Worm (Caenorhabditis elegans) whole organism, late embryonic: ENCODE data around the gene srw-117.

Experiments
- odd-2 ChIP-seq: sonication (generic microtip); optimal IDR thresholded peaks from 2 replicates; lab custom pipeline; 2017; ENCODE audit warnings: antibody characterized with exemption, mild to moderate bottlenecking, missing genetic modification characterization, missing compliant biosample characterization
- pha-4 ChIP-seq: fragments of 150-350 bp; optimal IDR thresholded peaks from 2 replicates; lab custom pipeline; 2018; ENCODE audit warnings: missing biosample characterization, missing genetic modification reagents, missing genetic modification characterization
- pqm-1 ChIP-seq: sonication (generic microtip); optimal IDR thresholded peaks from 2 replicates; lab custom pipeline; 2016; ENCODE audit warnings: missing genetic modification characterization, missing compliant biosample characterization

ce11 chrV:2941405-2941804 is 41.8 kb downstream of the srw-117 start, which contains the start of gene srw-143:
- no peak for TF ChIP-seq odd-2 (tag; lab: Kevin White, UChicago)
- TF ChIP-seq pha-4, result no peak
- no peak for TF ChIP-seq pqm-1 (tag; lab: Kevin White, UChicago)
